Worm (Caenorhabditis elegans) whole organism, L2 larva: Measurements from ENCODE around the gene inx-8.

Source experiments
- F13H6.1 ChIP-seq: sonication (generic microtip); optimal IDR thresholded peaks from 2 replicates; lab custom pipeline; 2016; ENCODE audit warnings: missing genetic modification characterization, missing compliant biosample characterization
- ama-1 ChIP-seq: fragments of 150-350 bp; optimal IDR thresholded peaks from 2 replicates; lab custom pipeline; 2018; ENCODE audit warnings: inconsistent platforms

ce11 chrIV:11716414-11716813 is 42.8 kb downstream of the inx-8 start:
- no peak for TF ChIP-seq ama-1 (lab: Kevin White, UChicago)
- no peak for TF ChIP-seq F13H6.1
